Worm (Caenorhabditis elegans) whole organism, young adult: ENCODE data around the gene ZK546.4.

ENCODE experiments used
- B0261.1 ChIP-seq: sonication (generic microtip); optimal IDR thresholded peaks from 2 replicates; lab custom pipeline; 2016; ENCODE audit warnings: mild to moderate bottlenecking, missing genetic modification characterization, moderate library complexity, missing compliant biosample characterization
- C06A6.2 ChIP-seq: fragments of 200-800 bp; sonication (Bioruptor generic); conservative IDR thresholded peaks from 2 replicates; pipeline ENCODE4 v1.3.6; 2022; ENCODE audit warnings: missing genetic modification characterization, missing compliant biosample characterization
- ceh-27 ChIP-seq: fragments of 200-800 bp; sonication (Bioruptor generic); optimal IDR thresholded peaks from 2 replicates; lab custom pipeline; 2018; ENCODE audit warnings: mild to moderate bottlenecking, missing genetic modification characterization, moderate library complexity, missing compliant biosample characterization
- hlh-12 ChIP-seq: sonication (generic microtip); optimal IDR thresholded peaks from 2 replicates; lab custom pipeline; 2016; ENCODE audit warnings: missing genetic modification characterization, missing compliant biosample characterization
- madf-8 ChIP-seq: fragments of 200-800 bp; sonication (Bioruptor generic); conservative IDR thresholded peaks from 2 replicates; pipeline ENCODE4 v1.3.6; 2022; ENCODE audit warnings: missing genetic modification reagents, missing genetic modification characterization, missing compliant biosample characterization
- snpc-1.3 ChIP-seq: sonication (generic microtip); optimal IDR thresholded peaks from 2 replicates; lab custom pipeline; 2017; ENCODE audit warnings: missing genetic modification characterization, mild to moderate bottlenecking, missing compliant biosample characterization, antibody characterized with exemption, moderate library complexity, missing genotype, missing genetic modification reagents; ENCODE audit not compliant: insufficient read depth
- xnd-1 ChIP-seq: sonication (generic microtip); optimal IDR thresholded peaks from 2 replicates; lab custom pipeline; 2016; ENCODE audit warnings: missing genotype, missing genetic modification reagents, missing genetic modification characterization, missing compliant biosample characterization

DNA sequence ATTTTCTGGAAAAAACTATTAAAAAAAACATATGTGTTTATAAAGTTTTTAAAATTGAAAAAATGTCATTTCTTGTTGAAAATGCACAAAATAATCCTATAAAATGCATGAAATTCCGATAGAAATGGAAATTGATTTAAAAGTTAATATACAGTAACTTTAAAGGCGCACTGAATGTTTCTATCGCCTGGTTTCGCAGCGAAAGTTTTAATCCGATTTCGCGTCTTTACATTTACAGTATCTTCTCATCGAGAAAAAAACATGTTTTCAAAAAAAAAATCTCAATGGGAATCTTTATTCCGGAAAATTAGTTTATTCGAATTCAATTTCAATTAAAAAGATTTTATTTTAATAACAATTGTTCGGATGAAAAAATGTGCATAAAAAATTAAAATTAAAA, 23.6 kb upstream of the ZK546.4 start, which contains the start of gene R05F9.11:
- TF ChIP-seq C06A6.2 (GFP tag; lab: Robert Waterston, UW) (no peak), madf-8 (GFP tag; lab: Robert Waterston, UW) (peak; percentile 87), ceh-27 (GFP tag; lab: Kevin White, UChicago) (no peak), hlh-12 (tag; lab: Kevin White, UChicago) (no peak), snpc-1.3 (tag; lab: Kevin White, UChicago) (no peak), B0261.1 (tag; lab: Kevin White, UChicago) (no peak), xnd-1 (tag; lab: Kevin White, UChicago) (peak; percentile 90)
